Worm (Caenorhabditis elegans): ENCODE measurements around the gene rho-1.
"Not testable (repeated sequence)": the region's sequence is repeated elsewhere in the genome, so short reads cannot be mapped to it uniquely, and the experiment has no call there.

DNA sequence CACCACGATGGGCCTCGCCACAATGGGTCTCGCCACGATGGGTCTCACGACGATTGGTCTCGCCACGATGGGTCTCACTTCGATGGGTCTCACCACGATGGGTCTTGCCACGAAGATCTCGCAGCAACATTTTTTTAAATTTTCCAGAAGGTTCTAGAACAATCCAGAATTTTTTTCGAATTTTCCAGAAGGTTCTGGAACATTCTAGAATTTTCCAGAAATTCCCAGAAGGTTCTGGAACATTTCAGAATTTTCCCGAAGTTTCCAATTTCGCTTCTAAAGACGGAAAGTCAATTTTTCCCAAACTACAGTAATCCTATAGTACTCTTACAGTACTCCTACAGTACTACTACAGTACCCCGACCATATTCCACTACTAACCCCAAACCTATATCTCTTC, 29.9 kb downstream of the rho-1 start:
- TF ChIP-seq ctbp-1 (GFP tag; IDR thresholded peaks at IDR 0.05); zfp-2 (tag; optimal IDR thresholded peaks at IDR 0.05); mdl-1 (tag; optimal IDR thresholded peaks at IDR 0.05); dmd-6 (GFP tag; IDR thresholded peaks at IDR 0.05); attf-4 (tag; optimal IDR thresholded peaks at IDR 0.05): not testable (repeated sequence)

All from whole organism, L4 larva.